Worm (Caenorhabditis elegans): Measurements from ENCODE around the gene mop-25.1.

DNA sequence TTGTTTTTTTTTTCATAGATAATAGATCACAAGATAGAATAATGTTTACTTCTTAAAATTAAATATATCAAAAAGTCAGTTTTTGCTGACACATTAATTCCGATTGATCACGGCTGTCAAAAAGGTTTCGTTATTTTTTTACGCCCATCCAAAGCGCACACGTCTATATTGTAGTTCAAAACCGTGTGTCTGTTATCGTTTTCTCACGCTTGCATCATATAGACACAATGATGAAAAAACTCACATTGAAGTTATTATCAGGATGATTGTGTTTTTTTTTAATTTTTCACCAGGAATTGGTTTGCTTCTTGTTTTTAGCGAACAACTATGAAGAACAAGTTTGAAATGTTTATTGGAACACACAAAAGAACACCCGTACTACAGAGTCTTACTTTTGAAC, 4.3 kb upstream of the mop-25.1 start:
- TF ChIP-seq dao-5 (tag; optimal IDR thresholded peaks at IDR 0.05): no peak
- no peak for TF ChIP-seq him-1 (tag; optimal IDR thresholded peaks at IDR 0.05)
- TF ChIP-seq W03F9.2 (tag; optimal IDR thresholded peaks at IDR 0.05): no peak
